Fruit fly (Drosophila melanogaster) S2 (cell line): ENCODE results near the gene CG34266.
A peak's percentile ranks its signal among the peaks of the same experiment; 100 is the strongest.

ENCODE experiments used
- CG8478 ChIP-seq: fragments of >200 bp; optimal IDR thresholded peaks from 2 replicates; lab custom pipeline; 2018
- CTCF ChIP-seq, 2 experiments: fragments of >200 bp; optimal IDR thresholded peaks; 2 replicates each; lab custom pipeline; 2018

The CG34266 gene

DNA sequence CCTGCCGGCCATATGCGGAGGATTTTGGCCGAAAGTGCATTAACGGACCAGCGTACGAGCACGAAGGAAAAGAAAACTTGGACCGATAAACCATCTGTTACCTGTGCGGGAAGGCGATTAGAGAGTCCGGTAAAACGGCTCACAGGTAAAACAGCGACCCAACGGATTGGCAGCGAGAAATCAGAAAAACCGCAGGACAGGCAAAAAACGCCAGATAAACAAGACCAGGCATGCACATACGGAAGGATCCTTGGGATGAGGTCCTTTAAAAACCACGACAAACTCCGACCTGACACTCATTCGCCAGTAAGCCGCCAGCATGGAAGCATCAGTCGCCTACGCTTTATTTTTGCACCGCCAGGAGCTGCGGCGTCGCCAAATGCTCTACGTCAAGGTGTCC lies at the start of gene CG34266:
TSS of gene CG34266 (plus strand) at position 301 of the 400 bp plus-strand sequence.
- TF ChIP-seq CTCF (optimal IDR thresholded peaks at IDR 0.05; lab: Kevin White, UChicago) (no peak), CG8478 (lab: Kevin White, UChicago) (no peak)

DNA sequence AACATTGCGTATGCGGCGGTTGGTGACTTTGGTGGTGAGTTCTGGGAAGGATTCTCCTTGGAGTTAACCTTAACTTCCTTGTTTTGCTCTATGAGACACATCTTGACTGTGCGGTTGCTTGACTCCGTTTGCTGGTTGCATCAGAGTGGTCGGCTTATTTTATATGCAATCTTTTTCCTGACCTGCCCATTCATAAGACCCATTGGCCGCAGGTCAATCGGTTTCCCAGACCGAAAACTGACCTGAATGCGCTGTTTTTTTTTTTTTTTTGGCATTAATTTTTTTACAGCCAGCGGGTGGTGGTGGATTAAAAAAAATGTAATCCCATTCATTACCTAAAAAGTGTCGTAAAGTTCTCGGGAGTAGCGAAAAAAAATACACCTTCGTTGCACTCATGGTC lies 42.9 kb upstream of the CG34266 start, which contains the start of gene CG13716:
TSS of gene CG13716 (minus strand) at position 101 of the 400 bp plus-strand sequence.
- no peak for TF ChIP-seq CG8478 (lab: Kevin White, UChicago)
- TF ChIP-seq CTCF (optimal IDR thresholded peaks at IDR 0.05; lab: Kevin White, UChicago), result no peak

DNA sequence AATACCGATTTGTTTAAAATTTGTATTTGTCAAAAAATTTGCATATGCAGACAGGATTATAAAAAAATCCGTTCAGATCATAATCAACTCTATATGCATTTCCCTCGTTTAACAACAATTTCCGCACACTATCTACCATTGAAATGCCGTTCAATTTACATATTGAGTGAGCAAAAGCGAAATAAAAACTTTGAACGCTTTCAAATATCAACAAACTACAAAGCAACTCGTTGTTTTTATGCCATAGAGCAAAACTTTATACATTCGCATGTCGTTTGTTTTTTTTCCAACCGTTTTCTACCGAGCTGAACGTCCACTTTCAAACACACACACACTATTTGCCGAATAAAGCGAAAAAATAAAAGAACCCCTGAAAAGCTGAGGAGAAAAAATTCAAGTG lies 29.7 kb upstream of the CG34266 start, which contains the start of gene TTLL1B:
TSS of gene TTLL1B (plus strand) at position 301 of the 400 bp plus-strand sequence.
- TF ChIP-seq CG8478 (lab: Kevin White, UChicago) (no peak), CTCF (optimal IDR thresholded peaks at IDR 0.05; lab: Kevin White, UChicago) (no peak)

DNA sequence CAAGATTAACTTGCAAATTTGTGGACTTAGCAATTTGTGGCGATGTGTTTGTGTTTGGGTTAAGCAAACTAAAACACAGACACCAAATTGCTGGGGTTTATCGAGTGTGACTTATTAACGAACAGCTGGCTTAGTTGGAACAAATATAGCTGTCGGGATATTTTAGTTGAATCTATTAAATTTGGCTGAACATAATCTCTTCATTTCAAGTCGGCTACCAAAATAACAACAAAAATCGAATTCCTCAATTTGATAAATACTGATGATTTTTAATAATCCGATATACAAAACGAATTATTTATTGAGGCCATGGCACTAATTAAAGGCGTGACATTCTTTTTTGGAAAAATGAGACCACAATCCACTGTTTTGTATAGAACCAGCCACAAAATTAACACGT lies 10.3 kb upstream of the CG34266 start, which contains the start of gene CG32236:
TSS of gene CG32236 (minus strand) at position 101 of the 400 bp plus-strand sequence.
- no peak for TF ChIP-seq CTCF (optimal IDR thresholded peaks at IDR 0.05; lab: Kevin White, UChicago)
- TF ChIP-seq CG8478 (lab: Kevin White, UChicago), result no peak

DNA sequence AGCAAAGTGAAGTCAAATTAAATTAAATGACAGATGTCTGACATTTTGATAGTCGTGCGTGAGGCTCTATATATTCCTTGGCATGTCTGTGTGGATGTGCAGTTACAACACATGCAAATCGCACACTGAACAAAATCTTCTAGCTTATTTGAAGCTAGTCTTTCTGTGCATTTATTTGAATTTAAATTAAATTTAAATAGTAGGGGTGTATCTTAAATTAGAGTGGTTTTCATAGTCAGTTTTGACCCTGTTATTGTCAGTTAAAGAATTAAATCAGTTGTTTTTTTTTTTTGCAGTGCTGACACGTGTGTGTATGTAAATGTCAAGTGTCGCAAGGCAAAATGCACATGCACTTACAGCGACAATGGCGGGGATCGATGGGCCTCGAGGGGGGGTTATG lies 1.4 kb downstream of the CG34266 start:
- TF ChIP-seq CG8478 (lab: Kevin White, UChicago) (no peak), CTCF (optimal IDR thresholded peaks at IDR 0.05; lab: Kevin White, UChicago) (no peak)

DNA sequence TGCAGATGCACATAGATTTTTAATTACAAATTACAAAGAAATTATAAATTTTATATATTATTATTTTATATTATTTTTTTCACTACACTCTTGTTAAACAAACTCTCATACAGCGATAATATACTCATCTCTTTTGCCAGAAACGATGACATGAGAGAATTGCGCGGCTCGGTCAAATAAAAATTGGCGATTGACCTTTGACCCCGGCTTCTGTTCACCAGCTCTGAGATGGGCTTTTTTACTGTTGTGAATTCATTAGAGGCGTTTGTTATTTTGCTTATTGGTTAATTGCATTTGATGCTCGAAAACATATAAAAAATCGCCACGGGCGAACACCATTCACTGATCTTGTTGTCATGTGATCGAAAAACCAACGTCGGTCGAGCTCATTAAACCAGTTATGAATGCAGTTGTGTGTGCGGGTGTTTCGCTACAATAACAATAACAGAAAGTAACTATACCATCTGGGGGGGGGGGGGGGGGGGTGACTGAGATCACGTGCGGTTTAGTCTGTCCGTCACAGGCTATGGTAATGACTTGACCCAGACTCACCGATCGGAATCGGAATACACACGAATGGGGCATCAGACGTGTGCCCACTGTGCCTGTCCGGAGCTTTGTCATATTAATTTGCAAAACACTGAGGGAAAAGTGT lies 7.1 kb downstream of the CG34266 start:
- TF ChIP-seq CG8478 (lab: Kevin White, UChicago) (no peak), CTCF (optimal IDR thresholded peaks at IDR 0.05; lab: Kevin White, UChicago) (no peak)

DNA sequence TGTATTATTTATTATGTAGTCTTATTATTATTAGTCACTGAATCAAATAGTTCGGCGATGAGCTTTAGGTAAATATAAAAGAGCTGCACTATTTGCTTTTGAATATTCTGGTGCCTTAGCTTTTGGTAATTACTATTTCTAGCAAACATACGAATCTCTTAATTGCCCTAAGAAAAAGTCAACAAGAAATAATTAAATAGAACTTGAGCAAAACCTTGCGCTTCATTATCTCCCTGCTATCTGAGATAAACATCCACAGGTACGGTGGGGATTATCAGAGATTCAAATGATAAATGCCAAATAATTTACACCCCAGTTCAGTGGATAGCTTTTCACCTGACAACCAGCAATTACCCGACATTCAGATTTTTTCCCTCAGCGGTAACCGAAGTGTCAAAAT lies 8.4 kb downstream of the CG34266 start:
- TF ChIP-seq CTCF (optimal IDR thresholded peaks at IDR 0.05; lab: Kevin White, UChicago) (no peak), CG8478 (lab: Kevin White, UChicago) (no peak)

DNA sequence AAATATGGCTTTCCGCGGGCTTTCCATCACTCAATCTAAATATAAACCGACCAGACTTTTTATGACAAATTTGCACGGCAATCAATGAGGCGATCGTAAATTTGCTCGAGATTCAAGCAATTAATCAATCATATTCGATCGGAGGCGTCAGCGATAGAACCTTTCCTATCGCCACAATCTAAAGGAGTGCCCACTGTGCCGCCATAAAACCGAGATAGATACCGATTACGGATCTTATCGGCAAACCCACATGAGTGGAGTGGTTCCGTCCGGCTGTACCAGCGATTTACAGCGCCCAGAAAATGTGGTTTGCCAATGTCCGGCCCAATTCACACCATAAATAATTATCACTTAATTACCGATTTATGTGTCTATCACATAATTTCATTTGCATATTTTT lies 9.0 kb downstream of the CG34266 start:
- TF ChIP-seq CG8478 (lab: Kevin White, UChicago) (no peak), CTCF (optimal IDR thresholded peaks at IDR 0.05; lab: Kevin White, UChicago) (no peak)

DNA sequence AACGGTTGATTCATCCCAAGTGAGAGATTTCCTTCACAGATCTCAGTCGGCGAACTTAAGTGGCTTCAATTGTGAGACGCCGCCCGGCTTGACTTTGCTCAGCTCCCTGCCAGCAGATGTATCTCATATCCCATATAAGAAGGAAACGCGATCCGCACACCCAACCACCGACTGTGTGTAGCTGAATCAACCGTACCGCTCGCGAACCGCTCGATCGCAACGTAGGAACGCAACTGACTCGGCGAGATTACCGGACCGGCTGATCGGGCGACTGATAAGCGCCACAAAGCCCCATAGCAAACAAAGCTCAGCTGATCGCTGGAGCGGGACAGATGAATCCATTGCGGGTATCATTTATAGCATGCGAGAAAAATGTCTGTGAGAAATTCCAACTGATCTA lies 9.5 kb downstream of the CG34266 start, which contains the start of gene axo:
TSS of gene axo (minus strand) at position 185 of the 400 bp plus-strand sequence.
- TF ChIP-seq CG8478 (lab: Kevin White, UChicago) (no peak), CTCF (optimal IDR thresholded peaks at IDR 0.05; lab: Kevin White, UChicago) (no peak)

DNA sequence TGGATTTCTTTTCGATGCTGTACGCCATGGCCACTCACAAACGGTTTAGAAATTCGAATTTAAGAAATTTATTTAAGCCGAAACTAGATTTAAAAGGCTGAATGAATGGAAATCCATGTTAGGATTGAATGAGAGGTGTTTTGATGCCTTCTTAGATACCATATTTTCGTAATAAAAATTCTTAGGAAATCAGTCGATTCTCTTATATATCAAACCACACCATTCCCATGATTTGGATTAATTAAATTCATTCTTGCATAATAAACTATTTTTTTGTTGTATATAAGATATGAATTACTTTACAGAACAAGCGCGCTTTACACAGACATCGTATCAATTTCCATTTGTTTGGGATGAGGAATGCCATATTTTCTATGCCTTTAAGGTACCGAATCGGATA lies 11.0 kb downstream of the CG34266 start, which contains the start of gene CG7514:
TSS of gene CG7514 (minus strand) at position 101 of the 400 bp plus-strand sequence.
- no peak for TF ChIP-seq CG8478 (lab: Kevin White, UChicago)
- no peak for TF ChIP-seq CTCF (optimal IDR thresholded peaks at IDR 0.05; lab: Kevin White, UChicago)

DNA sequence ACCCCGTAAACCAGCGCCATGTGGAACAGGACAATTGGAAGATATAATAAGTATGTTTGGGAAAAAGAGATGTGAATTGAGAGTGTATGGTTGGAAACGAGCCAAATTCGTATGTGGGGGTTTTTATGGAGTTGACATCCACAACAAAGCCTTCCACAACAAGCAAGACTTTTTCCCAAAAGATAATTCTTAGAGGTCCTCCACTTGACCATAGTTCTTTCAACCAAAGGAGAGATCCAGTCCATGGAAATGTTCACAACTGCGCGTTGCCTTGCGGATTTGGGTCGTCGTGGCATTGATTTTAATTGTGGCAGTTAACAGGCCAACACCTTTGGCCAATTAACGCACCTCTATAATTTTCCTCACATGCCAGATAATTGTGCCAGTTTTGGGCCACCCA lies 12.3 kb downstream of the CG34266 start, which contains the start of gene CG18418:
TSS of gene CG18418 (minus strand) at position 101 of the 400 bp plus-strand sequence.
- TF ChIP-seq CTCF (optimal IDR thresholded peaks at IDR 0.05; lab: Kevin White, UChicago) (no peak), CG8478 (lab: Kevin White, UChicago) (no peak)

DNA sequence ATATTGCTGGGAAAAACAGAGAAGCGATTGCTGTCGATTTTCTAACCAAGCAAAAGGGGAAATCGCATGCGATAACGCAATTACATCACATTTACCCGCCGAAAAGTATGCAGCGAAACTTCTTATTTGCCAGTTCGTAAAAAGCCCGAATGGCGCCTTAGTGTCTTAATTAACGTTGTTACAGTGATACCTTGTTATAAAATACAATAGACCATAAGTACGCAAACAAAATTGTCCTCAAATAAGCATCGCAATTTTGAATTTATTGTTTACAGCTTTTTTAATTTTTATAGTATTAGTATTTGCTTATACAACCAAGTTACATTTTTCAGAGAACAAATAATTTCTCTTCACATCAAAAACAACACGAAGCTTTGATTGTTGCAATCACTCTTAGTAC lies 13.1 kb downstream of the CG34266 start:
- peak; percentile 89 for TF ChIP-seq CTCF (optimal IDR thresholded peaks at IDR 0.05; lab: Kevin White, UChicago)
- TF ChIP-seq CG8478 (lab: Kevin White, UChicago), result no peak

DNA sequence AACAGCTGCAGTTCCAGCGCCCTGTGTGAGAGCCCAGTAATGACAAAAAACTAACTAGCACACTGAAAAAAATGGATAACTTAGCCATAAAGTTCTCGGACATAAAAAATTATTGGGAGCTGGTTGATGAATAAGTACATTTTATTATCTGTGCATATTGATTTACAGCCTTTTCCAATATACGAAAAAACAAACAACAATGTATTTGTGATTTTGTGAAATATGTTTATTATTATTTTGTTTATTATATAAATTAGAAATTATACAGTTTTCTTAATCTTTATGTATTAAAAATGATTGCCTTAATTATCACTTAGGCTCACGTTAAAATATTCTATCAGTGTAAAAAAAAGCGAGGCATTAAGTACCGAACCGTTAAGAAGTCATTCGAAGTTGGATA lies 14.1 kb downstream of the CG34266 start:
- no peak for TF ChIP-seq CG8478 (lab: Kevin White, UChicago)
- TF ChIP-seq CTCF (optimal IDR thresholded peaks at IDR 0.05; lab: Kevin White, UChicago), result no peak

DNA sequence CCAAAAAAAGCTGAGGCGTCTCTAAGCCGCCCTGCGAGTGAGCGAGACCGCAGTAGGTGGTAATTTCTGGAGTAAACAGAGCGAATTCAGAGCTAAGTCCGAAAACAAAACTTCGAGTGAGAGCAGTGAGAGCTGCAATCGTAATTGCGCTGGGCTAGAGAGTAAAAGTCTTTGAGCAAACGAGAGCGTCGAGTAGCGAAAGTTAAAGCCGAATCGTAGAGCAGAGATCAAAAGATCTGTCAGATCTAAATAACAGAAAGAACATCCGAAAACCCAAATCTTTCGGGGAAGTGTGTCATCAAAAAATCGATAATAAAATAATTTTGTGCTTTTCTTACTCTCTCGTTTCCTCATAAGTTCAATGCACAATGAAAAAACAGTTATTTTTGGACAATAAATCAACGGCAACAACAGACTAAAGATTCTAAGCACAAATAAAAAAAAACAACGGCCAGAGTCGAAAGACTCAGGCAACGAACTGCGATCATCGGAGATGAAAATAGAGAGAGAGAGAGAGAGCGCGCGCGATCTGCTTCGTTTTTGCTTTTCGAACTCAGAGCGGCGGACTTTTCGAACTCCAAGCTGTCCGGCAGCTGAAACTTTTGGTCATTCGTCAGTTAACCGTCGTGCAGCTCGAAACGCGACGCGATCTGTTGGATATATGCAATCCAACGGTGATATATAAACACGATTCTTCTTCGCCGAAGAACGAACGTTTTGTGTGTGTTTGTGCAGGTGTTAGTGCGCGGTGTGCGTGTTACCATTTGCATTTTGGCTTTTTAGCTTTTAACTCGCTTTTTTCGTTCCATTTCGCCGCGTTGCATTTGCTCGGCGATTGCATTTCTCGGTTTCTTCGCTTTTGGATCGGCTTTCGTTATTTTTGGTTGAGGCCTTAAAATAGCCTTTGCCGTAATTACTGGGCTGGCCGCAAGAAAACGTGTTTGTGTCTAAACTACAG lies 14.8 kb downstream of the CG34266 start, which contains the start of gene RhoGEF64C:
TSS of gene RhoGEF64C (plus strand) at position 607 of the 958 bp plus-strand sequence.
- TF ChIP-seq CG8478 (lab: Kevin White, UChicago) (no peak), CTCF (optimal IDR thresholded peaks at IDR 0.05; lab: Kevin White, UChicago) (no peak)
